Fruit fly (Drosophila melanogaster) whole organism, prepupa: Measurements from ENCODE around the gene CapaR.

Experiments
- Blimp-1 ChIP-seq: fragments of 200-800 bp; sonication (Bioruptor generic); optimal IDR thresholded peaks from 3 replicates; lab custom pipeline; 2017; ENCODE audit warnings: missing biosample characterization, missing genetic modification characterization, mild to moderate bottlenecking, moderate library complexity, missing genetic modification reagents
- CG10631 ChIP-seq: fragments of 200-800 bp; sonication (Bioruptor generic); optimal IDR thresholded peaks from 2 replicates; lab custom pipeline; 2016; ENCODE audit warnings: missing biosample characterization, missing genetic modification characterization
- CG11294 ChIP-seq: fragments of 200-800 bp; sonication (Bioruptor generic); IDR thresholded peaks from 2 replicates; pipeline ENCODE4 v1.3.6; 2022; ENCODE audit warnings: missing biosample characterization, missing genetic modification characterization
- CG11902 ChIP-seq: fragments of 200-800 bp; sonication (Bioruptor generic); optimal IDR thresholded peaks from 3 replicates; lab custom pipeline; 2016; ENCODE audit warnings: missing biosample characterization, missing genetic modification characterization
- CG16779 ChIP-seq: fragments of 200-800 bp; sonication (Bioruptor generic); optimal IDR thresholded peaks from 3 replicates; lab custom pipeline; 2017; ENCODE audit warnings: missing biosample characterization, mild to moderate bottlenecking, missing genetic modification characterization
- CG3032 ChIP-seq: fragments of 200-800 bp; optimal IDR thresholded peaks from 2 replicates; lab custom pipeline; 2019; ENCODE audit warnings: missing biosample characterization, mild to moderate bottlenecking, missing genetic modification characterization, moderate library complexity
- CG31627 ChIP-seq: fragments of 200-800 bp; sonication (Bioruptor generic); optimal IDR thresholded peaks from 3 replicates; lab custom pipeline; 2016; ENCODE audit warnings: missing biosample characterization, missing genetic modification characterization
- CG32006 ChIP-seq: fragments of 200-800 bp; sonication (Bioruptor generic); optimal IDR thresholded peaks from 3 replicates; lab custom pipeline; 2017; ENCODE audit warnings: missing biosample characterization, mild to moderate bottlenecking, missing genetic modification characterization
- CG34406 ChIP-seq: fragments of 200-800 bp; sonication (Bioruptor generic); optimal IDR thresholded peaks from 3 replicates; lab custom pipeline; 2016; ENCODE audit warnings: missing biosample characterization, missing genetic modification characterization
- CG4318 ChIP-seq: fragments of 200-800 bp; sonication (Bioruptor generic); optimal IDR thresholded peaks from 3 replicates; lab custom pipeline; 2017; ENCODE audit warnings: missing biosample characterization, mild to moderate bottlenecking, missing genetic modification characterization
- CG6276 ChIP-seq: fragments of 200-800 bp; sonication (Bioruptor generic); optimal IDR thresholded peaks from 2 replicates; lab custom pipeline; 2017; ENCODE audit warnings: missing biosample characterization, mild to moderate bottlenecking, missing genetic modification characterization
- CG6792 ChIP-seq: fragments of 200-800 bp; sonication (Bioruptor generic); optimal IDR thresholded peaks from 3 replicates; lab custom pipeline; 2016; ENCODE audit warnings: missing biosample characterization, missing genetic modification characterization
- CG6808 ChIP-seq: fragments of 200-800 bp; sonication (Bioruptor generic); optimal IDR thresholded peaks from 3 replicates; lab custom pipeline; 2017; ENCODE audit warnings: missing biosample characterization, missing genetic modification characterization, mild to moderate bottlenecking, moderate library complexity, missing genetic modification reagents
- CG6854 ChIP-seq: fragments of 200-800 bp; sonication (Bioruptor generic); optimal IDR thresholded peaks from 2 replicates; lab custom pipeline; 2017; ENCODE audit warnings: missing biosample characterization, mild to moderate bottlenecking, missing genetic modification characterization
- CG7368 ChIP-seq: fragments of 200-800 bp; sonication (Bioruptor generic); optimal IDR thresholded peaks from 3 replicates; lab custom pipeline; 2016; ENCODE audit warnings: missing biosample characterization, missing genetic modification characterization
- CG8119 ChIP-seq: fragments of 200-800 bp; sonication (Bioruptor generic); IDR thresholded peaks from 3 replicates; pipeline ENCODE4 v1.3.6; 2022; ENCODE audit warnings: missing biosample characterization, missing genetic modification characterization
- CG8319 ChIP-seq: fragments of 200-800 bp; sonication (Bioruptor generic); optimal IDR thresholded peaks from 3 replicates; lab custom pipeline; 2016; ENCODE audit warnings: missing biosample characterization, missing genetic modification characterization
- CG8632 ChIP-seq: fragments of 200-800 bp; sonication (Bioruptor generic); optimal IDR thresholded peaks from 3 replicates; lab custom pipeline; 2016; ENCODE audit warnings: missing biosample characterization, missing genetic modification characterization
- CG9139 ChIP-seq: fragments of 200-800 bp; sonication (Bioruptor generic); optimal IDR thresholded peaks from 3 replicates; lab custom pipeline; 2017; ENCODE audit warnings: missing biosample characterization, mild to moderate bottlenecking, missing genetic modification characterization
- Eip75B ChIP-seq: fragments of 200-800 bp; sonication (Bioruptor generic); optimal IDR thresholded peaks from 3 replicates; lab custom pipeline; 2016; ENCODE audit warnings: missing biosample characterization, missing genetic modification characterization
- Eip93F ChIP-seq: fragments of 200-800 bp; sonication (Bioruptor generic); optimal IDR thresholded peaks from 2 replicates; lab custom pipeline; 2016; ENCODE audit warnings: missing biosample characterization, mild to moderate bottlenecking, missing genetic modification characterization
- Ets21C ChIP-seq: fragments of 200-800 bp; sonication (Bioruptor generic); optimal IDR thresholded peaks from 3 replicates; lab custom pipeline; 2016; ENCODE audit warnings: missing biosample characterization, missing genetic modification characterization
- Ets96B ChIP-seq: fragments of 200-800 bp; optimal IDR thresholded peaks from 2 replicates; lab custom pipeline; 2019; ENCODE audit warnings: missing biosample characterization, mild to moderate bottlenecking, missing genetic modification characterization, moderate library complexity
- Gug ChIP-seq: fragments of 200-800 bp; sonication (Bioruptor generic); IDR thresholded peaks from 2 replicates; pipeline ENCODE4 v1.3.6; 2022; ENCODE audit warnings: missing biosample characterization, missing genetic modification characterization
- Hr38 ChIP-seq: sonication (Bioruptor generic); optimal IDR thresholded peaks from 2 replicates; lab custom pipeline; 2016; ENCODE audit warnings: missing biosample characterization, missing genetic modification characterization
- Hr39 ChIP-seq: fragments of 200-800 bp; sonication (Bioruptor generic); optimal IDR thresholded peaks from 2 replicates; lab custom pipeline; 2016; ENCODE audit warnings: missing biosample characterization, missing genetic modification characterization
- Hr4 ChIP-seq: fragments of 200-800 bp; sonication (Bioruptor generic); optimal IDR thresholded peaks from 3 replicates; lab custom pipeline; 2016; ENCODE audit warnings: missing biosample characterization, missing genetic modification characterization
- Lpt ChIP-seq: fragments of 200-800 bp; sonication (Bioruptor generic); optimal IDR thresholded peaks from 3 replicates; lab custom pipeline; 2016; ENCODE audit warnings: missing biosample characterization, missing genetic modification characterization
- Met ChIP-seq: fragments of 200-800 bp; sonication (Bioruptor generic); optimal IDR thresholded peaks from 3 replicates; lab custom pipeline; 2016; ENCODE audit warnings: missing biosample characterization, missing genetic modification characterization
- Smox ChIP-seq: fragments of 200-800 bp; sonication (Bioruptor generic); optimal IDR thresholded peaks from 3 replicates; lab custom pipeline; 2016; ENCODE audit warnings: missing biosample characterization, missing genetic modification characterization
- Sox102F ChIP-seq: fragments of 200-800 bp; sonication (Bioruptor generic); optimal IDR thresholded peaks from 2 replicates; lab custom pipeline; 2016; ENCODE audit warnings: missing biosample characterization, mild to moderate bottlenecking, missing genetic modification characterization
- Sox15 ChIP-seq: fragments of 200-800 bp; sonication (Bioruptor generic); optimal IDR thresholded peaks from 3 replicates; lab custom pipeline; 2016; ENCODE audit warnings: missing biosample characterization, missing genetic modification characterization
- achi ChIP-seq: fragments of 200-800 bp; sonication (Bioruptor generic); optimal IDR thresholded peaks from 3 replicates; lab custom pipeline; 2016; ENCODE audit warnings: missing biosample characterization, missing genetic modification characterization
- cyc ChIP-seq: fragments of 200-800 bp; sonication (Bioruptor generic); optimal IDR thresholded peaks from 3 replicates; lab custom pipeline; 2016; ENCODE audit warnings: missing biosample characterization, missing genetic modification characterization
- dac ChIP-seq: fragments of 200-800 bp; sonication (Bioruptor generic); optimal IDR thresholded peaks from 2 replicates; lab custom pipeline; 2017; ENCODE audit warnings: missing biosample characterization, mild to moderate bottlenecking, missing genetic modification characterization
- eg ChIP-seq: fragments of 200-800 bp; sonication (Bioruptor generic); IDR thresholded peaks from 3 replicates; pipeline ENCODE4 v1.3.6; 2022; ENCODE audit warnings: missing biosample characterization, missing genetic modification characterization
- fd85E ChIP-seq: fragments of 200-800 bp; sonication (Bioruptor generic); optimal IDR thresholded peaks from 3 replicates; lab custom pipeline; 2016; ENCODE audit warnings: missing biosample characterization, missing genetic modification characterization
- fkh ChIP-seq: fragments of 200-800 bp; sonication (Bioruptor generic); optimal IDR thresholded peaks from 3 replicates; lab custom pipeline; 2017; ENCODE audit warnings: missing biosample characterization, mild to moderate bottlenecking, missing genetic modification characterization, moderate library complexity
- lz ChIP-seq: fragments of 200-800 bp; sonication (Bioruptor generic); optimal IDR thresholded peaks from 3 replicates; lab custom pipeline; 2016; ENCODE audit warnings: missing biosample characterization, missing genetic modification characterization
- pdm3 ChIP-seq: fragments of 200-800 bp; sonication (Bioruptor generic); optimal IDR thresholded peaks from 3 replicates; lab custom pipeline; 2016; ENCODE audit warnings: missing biosample characterization, missing genetic modification characterization
- salr ChIP-seq, 2 experiments: fragments of 200-800 bp; sonication (Bioruptor generic); optimal IDR thresholded peaks; 3 replicates each; lab custom pipeline; 2016 to 2018; ENCODE audit warnings: missing biosample characterization in 2 of 2, missing genetic modification characterization in 2 of 2, mild to moderate bottlenecking in 1 of 2
- spab ChIP-seq: fragments of 200-800 bp; sonication (Bioruptor generic); optimal IDR thresholded peaks from 2 replicates; lab custom pipeline; 2017; ENCODE audit warnings: missing biosample characterization, mild to moderate bottlenecking, missing genetic modification characterization, missing genetic modification reagents
- ss ChIP-seq, 2 experiments: fragments of 200-800 bp; sonication (Bioruptor generic); optimal IDR thresholded peaks; 2 replicates in 1 of 2; 3 replicates in 1 of 2; lab custom pipeline; 2017 to 2018; ENCODE audit warnings: mild to moderate bottlenecking in 2 of 2, missing biosample characterization in 2 of 2, missing genetic modification characterization in 2 of 2, moderate library complexity in 1 of 2
- svp ChIP-seq: fragments of 200-800 bp; sonication (Bioruptor generic); peaks from one replicate; lab custom pipeline; 2016; ENCODE audit warnings: missing biosample characterization, missing genetic modification characterization
- topi ChIP-seq: fragments of 200-800 bp; sonication (Bioruptor generic); optimal IDR thresholded peaks from 3 replicates; lab custom pipeline; 2016; ENCODE audit warnings: missing biosample characterization, missing genetic modification characterization

The CapaR gene

dm6 chr3L:21515823-21516715, 45.9 kb downstream of the CapaR start, which contains the start of the genes SAK and Cdk12 (continued):
- TF ChIP-seq CG3032 = peak; percentile 84
- no peak for TF ChIP-seq CG6276 (GFP tag; lab: Kevin White, UChicago)
- TF ChIP-seq CG4318 = peak; percentile 78
- peak; percentile 83 for TF ChIP-seq achi (GFP tag; lab: Kevin White, UChicago)
- peak; percentile 79 for TF ChIP-seq CG8119 (GFP tag; lab: Robert Waterston, UW)
- peak; percentile 66 for TF ChIP-seq Eip75B
- peak; percentile 49 for TF ChIP-seq CG9139 (GFP tag; lab: Kevin White, UChicago)
- peak; percentile 84 for TF ChIP-seq CG11902 (GFP tag; lab: Kevin White, UChicago)
- peak; percentile 59 for TF ChIP-seq CG6854 (GFP tag; lab: Kevin White, UChicago)
- TF ChIP-seq fkh = peak; percentile 60
- no peak for TF ChIP-seq svp
- TF ChIP-seq Lpt (GFP tag; lab: Kevin White, UChicago) = peak; percentile 77
- TF ChIP-seq eg (GFP tag; lab: Robert Waterston, UW) = peak; percentile 83
- peak; percentile 76 for TF ChIP-seq CG11294 (GFP tag; lab: Robert Waterston, UW)
- TF ChIP-seq Smox (GFP tag; lab: Kevin White, UChicago) = peak; percentile 77
- TF ChIP-seq pdm3 (GFP tag; lab: Kevin White, UChicago) = peak; percentile 79
- TF ChIP-seq Hr4 = peak; percentile 77
- peak; percentile 71 for TF ChIP-seq CG6792 (GFP tag; lab: Kevin White, UChicago)
- TF ChIP-seq Ets21C (GFP tag; lab: Kevin White, UChicago) = peak; percentile 70
- peak; percentile 75 for TF ChIP-seq CG7368 (GFP tag; lab: Kevin White, UChicago)
- TF ChIP-seq Blimp-1 = peak; percentile 69
- peak; percentile 86 for TF ChIP-seq CG34406 (GFP tag; lab: Kevin White, UChicago)
- peak; percentile 90 for TF ChIP-seq CG10631 (GFP tag; lab: Kevin White, UChicago)
- peak; percentile 72 for TF ChIP-seq Ets96B
- TF ChIP-seq lz (GFP tag; lab: Kevin White, UChicago) = peak; percentile 67
- peak; percentile 75 for TF ChIP-seq CG8319 (GFP tag; lab: Kevin White, UChicago)

- no peak for TF ChIP-seq salr (GFP tag; optimal IDR thresholded peaks at IDR 0.05; lab: Kevin White, UChicago)
- peak; percentile 67 for TF ChIP-seq achi (GFP tag; lab: Kevin White, UChicago)
- peak; percentile 0 to 27 for TF ChIP-seq ss (GFP tag; optimal IDR thresholded peaks at IDR 0.05; lab: Kevin White, UChicago)
- TF ChIP-seq fkh = no peak
- TF ChIP-seq CG9139 (GFP tag; lab: Kevin White, UChicago) = no peak
- TF ChIP-seq cyc (GFP tag; lab: Kevin White, UChicago) = peak; percentile 45
- TF ChIP-seq CG32006 (GFP tag; lab: Kevin White, UChicago) = peak; percentile 80
- peak; percentile 70 for TF ChIP-seq pdm3 (GFP tag; lab: Kevin White, UChicago)
- TF ChIP-seq Met (GFP tag; lab: Kevin White, UChicago) = peak; percentile 66
- peak; percentile 62 for TF ChIP-seq CG3032
- peak; percentile 69 for TF ChIP-seq Hr39 (GFP tag; lab: Kevin White, UChicago)
- TF ChIP-seq dac = peak; percentile 40
- peak; percentile 61 for TF ChIP-seq Sox102F (GFP tag; lab: Kevin White, UChicago)
- no peak for TF ChIP-seq Gug (GFP tag; lab: Robert Waterston, UW)
- TF ChIP-seq CG7368 (GFP tag; lab: Kevin White, UChicago) = peak; percentile 54
- peak; percentile 36 for TF ChIP-seq CG8319 (GFP tag; lab: Kevin White, UChicago)
- TF ChIP-seq fd85E = no peak
- TF ChIP-seq topi = peak; percentile 52
- TF ChIP-seq CG8119 (GFP tag; lab: Robert Waterston, UW) = peak; percentile 53; the same call in 2 of the 3 replicates
- peak; percentile 78 for TF ChIP-seq Hr4
- no peak for TF ChIP-seq CG16779 (tag; lab: Kevin White, UChicago)
- TF ChIP-seq Eip93F = no peak
- TF ChIP-seq Smox (GFP tag; lab: Kevin White, UChicago) = peak; percentile 64
- peak; percentile 51 for TF ChIP-seq CG6808 (GFP tag; lab: Kevin White, UChicago)
- TF ChIP-seq Ets21C (GFP tag; lab: Kevin White, UChicago) = peak; percentile 51
- TF ChIP-seq Sox15 (GFP tag; lab: Kevin White, UChicago) = peak; percentile 27
- TF ChIP-seq CG31627 (GFP tag; lab: Kevin White, UChicago) = peak; percentile 58
- TF ChIP-seq Hr38 (GFP tag; lab: Kevin White, UChicago) = no peak
- TF ChIP-seq CG11902 (GFP tag; lab: Kevin White, UChicago) = no peak
- TF ChIP-seq CG8632 (GFP tag; lab: Kevin White, UChicago) = peak; percentile 34
- TF ChIP-seq spab (GFP tag; lab: Kevin White, UChicago) = peak; percentile 13
- peak; percentile 53 for TF ChIP-seq Lpt (GFP tag; lab: Kevin White, UChicago)
Measured at dm6 chr3L:21509488-21510122, 52.4 kb downstream of the CapaR start.
